Worm (Caenorhabditis elegans): ENCODE data around the gene R160.6.

The R160.6 gene

ce11 chrX:4370756-4371155, 2.3 kb downstream of the R160.6 start, which contains the start of gene R160.5:
Gene R160.5, minus strand, starts transcription at chrX:4370856.
- TF ChIP-seq ceh-16 (tag; optimal IDR thresholded peaks at IDR 0.05) (no peak), unc-62 (GFP tag; optimal IDR thresholded peaks at IDR 0.05) (no peak), ztf-11 (tag; optimal IDR thresholded peaks at IDR 0.05) (no peak), elt-3 (tag; optimal IDR thresholded peaks at IDR 0.05) (no peak), peb-1 (tag; optimal IDR thresholded peaks at IDR 0.05) (no peak), dmd-4 (tag; optimal IDR thresholded peaks at IDR 0.05) (no peak), ceh-82 (tag; optimal IDR thresholded peaks at IDR 0.05) (no peak), nhr-77 (tag; optimal IDR thresholded peaks at IDR 0.05) (no peak), unc-55 (GFP tag; optimal IDR thresholded peaks at IDR 0.05) (no peak), sma-9 (GFP tag; optimal IDR thresholded peaks at IDR 0.05) (no peak), sma-9 (tag; optimal IDR thresholded peaks at IDR 0.05) (no peak), nhr-237 (tag; optimal IDR thresholded peaks at IDR 0.05) (no peak), skn-1 (tag; optimal IDR thresholded peaks at IDR 0.05) (no peak)

ce11 chrX:4368800-4369199, 4.2 kb downstream of the R160.6 start, which contains the start of gene R160.4:
Gene R160.4, minus strand, starts transcription at chrX:4368900.
- TF ChIP-seq nhr-25 (tag; optimal IDR thresholded peaks at IDR 0.05) (no peak), lin-13 (GFP tag; optimal IDR thresholded peaks at IDR 0.05) (no peak), ceh-82 (tag; optimal IDR thresholded peaks at IDR 0.05) (no peak), unc-62 (GFP tag; optimal IDR thresholded peaks at IDR 0.05) (no peak), crh-2 (tag; optimal IDR thresholded peaks at IDR 0.05) (no peak), dmd-4 (tag; optimal IDR thresholded peaks at IDR 0.05) (no peak), gmeb-1 (tag; optimal IDR thresholded peaks at IDR 0.05) (no peak), ztf-11 (tag; optimal IDR thresholded peaks at IDR 0.05) (no peak), Y55F3AM.14 (GFP tag; optimal IDR thresholded peaks at IDR 0.05) (no peak), nhr-23 (tag; optimal IDR thresholded peaks at IDR 0.05) (no peak), elt-3 (tag; optimal IDR thresholded peaks at IDR 0.05) (no peak), snpc-4 (tag; optimal IDR thresholded peaks at IDR 0.05) (no peak), F13H6.1 (tag; optimal IDR thresholded peaks at IDR 0.05) (no peak)

ce11 chrX:4367414-4367813, 5.6 kb downstream of the R160.6 start, which contains the start of gene R160.10:
Gene R160.10, minus strand, starts transcription at chrX:4367514.
- no peak for TF ChIP-seq ceh-16 (tag; optimal IDR thresholded peaks at IDR 0.05)

ce11 chrX:4366231-4366630, 6.8 kb downstream of the R160.6 start, which contains the start of gene R160.3:
Gene R160.3, minus strand, starts transcription at chrX:4366331.
- no peak for TF ChIP-seq snpc-4 (tag; optimal IDR thresholded peaks at IDR 0.05)
- TF ChIP-seq R02D3.7 (tag; optimal IDR thresholded peaks at IDR 0.05): no peak
- TF ChIP-seq nhr-21 (tag; optimal IDR thresholded peaks at IDR 0.05): no peak
- no peak for TF ChIP-seq unc-55 (GFP tag; optimal IDR thresholded peaks at IDR 0.05)
- TF ChIP-seq nhr-11 (tag; optimal IDR thresholded peaks at IDR 0.05): no peak
- TF ChIP-seq lsy-2 (tag; optimal IDR thresholded peaks at IDR 0.05): no peak
- no peak for TF ChIP-seq sma-9 (GFP tag; optimal IDR thresholded peaks at IDR 0.05)
- no peak for TF ChIP-seq sma-9 (tag; optimal IDR thresholded peaks at IDR 0.05)
- no peak for TF ChIP-seq dmd-4 (tag; optimal IDR thresholded peaks at IDR 0.05)
- no peak for TF ChIP-seq egl-27 (tag; optimal IDR thresholded peaks at IDR 0.05)
- TF ChIP-seq nhr-25 (tag; optimal IDR thresholded peaks at IDR 0.05): no peak
- TF ChIP-seq lin-39 (tag; optimal IDR thresholded peaks at IDR 0.05): no peak
- TF ChIP-seq sma-3 (GFP tag; optimal IDR thresholded peaks at IDR 0.05): no peak
- TF ChIP-seq aly-2 (tag; optimal IDR thresholded peaks at IDR 0.05): no peak
- TF ChIP-seq nhr-129 (tag; optimal IDR thresholded peaks at IDR 0.05): no peak
- no peak for TF ChIP-seq mbf-1 (tag; optimal IDR thresholded peaks at IDR 0.05)
- TF ChIP-seq ama-1 (optimal IDR thresholded peaks at IDR 0.05): no peak
- TF ChIP-seq lin-11 (tag; optimal IDR thresholded peaks at IDR 0.05): no peak
- no peak for TF ChIP-seq blmp-1 (tag; optimal IDR thresholded peaks at IDR 0.05; ENCODE audit: insufficient read depth)
- TF ChIP-seq elt-3 (tag; optimal IDR thresholded peaks at IDR 0.05): no peak

ce11 chrX:4364877-4365276, 8.1 kb downstream of the R160.6 start, which contains the start of gene F14H12.8:
Gene F14H12.8, minus strand, starts transcription at chrX:4364977.
- no peak for TF ChIP-seq nhr-6 (tag; optimal IDR thresholded peaks at IDR 0.05)
- TF ChIP-seq mdl-1 (tag; optimal IDR thresholded peaks at IDR 0.05): no peak
- TF ChIP-seq lsy-2 (tag; optimal IDR thresholded peaks at IDR 0.05): no peak
- TF ChIP-seq ztf-11 (tag; optimal IDR thresholded peaks at IDR 0.05): no peak
- no peak for TF ChIP-seq Y55F3AM.14 (GFP tag; optimal IDR thresholded peaks at IDR 0.05)
- no peak for TF ChIP-seq nhr-237 (tag; optimal IDR thresholded peaks at IDR 0.05)
- TF ChIP-seq skn-1 (tag; optimal IDR thresholded peaks at IDR 0.05): no peak
- no peak for TF ChIP-seq lin-11 (tag; optimal IDR thresholded peaks at IDR 0.05)
- TF ChIP-seq nhr-77 (tag; optimal IDR thresholded peaks at IDR 0.05): no peak
- TF ChIP-seq sma-9 (GFP tag; optimal IDR thresholded peaks at IDR 0.05): no peak
- TF ChIP-seq sma-9 (tag; optimal IDR thresholded peaks at IDR 0.05): no peak
- TF ChIP-seq unc-55 (GFP tag; optimal IDR thresholded peaks at IDR 0.05): no peak
- TF ChIP-seq lin-13 (GFP tag; optimal IDR thresholded peaks at IDR 0.05): no peak
- no peak for TF ChIP-seq nhr-25 (tag; optimal IDR thresholded peaks at IDR 0.05)
- TF ChIP-seq unc-39 (tag; optimal IDR thresholded peaks at IDR 0.05): no peak
- TF ChIP-seq nhr-12 (tag; optimal IDR thresholded peaks at IDR 0.05): no peak
- TF ChIP-seq elt-1 (tag; optimal IDR thresholded peaks at IDR 0.05): no peak
- TF ChIP-seq peb-1 (tag; optimal IDR thresholded peaks at IDR 0.05): no peak
- no peak for TF ChIP-seq mbf-1 (tag; optimal IDR thresholded peaks at IDR 0.05)

Measured in whole organism, L2 larva.